Worm (Caenorhabditis elegans) whole organism, L3 larva: ENCODE data around the gene F10C1.3.

Source experiments
- R02D3.7 ChIP-seq: fragments of 150-350 bp; optimal IDR thresholded peaks from 2 replicates; lab custom pipeline; 2014; ENCODE audit warnings: missing biosample characterization, missing genetic modification characterization
- aly-2 ChIP-seq: fragments of 150-350 bp; optimal IDR thresholded peaks from 2 replicates; lab custom pipeline; 2014; ENCODE audit warnings: missing biosample characterization, missing genetic modification characterization
- ama-1 ChIP-seq: fragments of 150-350 bp; optimal IDR thresholded peaks from 2 replicates; lab custom pipeline; 2018
- ceh-28 ChIP-seq: fragments of 150-350 bp; optimal IDR thresholded peaks from 2 replicates; lab custom pipeline; 2014; ENCODE audit warnings: missing biosample characterization, missing genetic modification reagents, missing genetic modification characterization
- ceh-9 ChIP-seq: sonication (generic microtip); optimal IDR thresholded peaks from 2 replicates; lab custom pipeline; 2018; ENCODE audit warnings: missing biosample characterization, missing genetic modification characterization
- daf-12 ChIP-seq: fragments of 150-350 bp; optimal IDR thresholded peaks from 2 replicates; lab custom pipeline; 2014; ENCODE audit warnings: missing biosample characterization, missing genetic modification reagents, missing genetic modification characterization
- elt-1 ChIP-seq: fragments of 150-350 bp; optimal IDR thresholded peaks from 2 replicates; lab custom pipeline; 2014; ENCODE audit warnings: missing biosample characterization, missing genetic modification characterization
- elt-2 ChIP-seq: sonication (generic microtip); optimal IDR thresholded peaks from 2 replicates; lab custom pipeline; 2016; ENCODE audit warnings: missing genetic modification reagents, mild to moderate bottlenecking, missing genetic modification characterization, missing compliant biosample characterization
- elt-3 ChIP-seq, 3 experiments: fragments of 150-350 bp in 1 of 3; sonication (generic microtip) in 2 of 3; optimal IDR thresholded peaks; 2 replicates in 2 of 3; 4 replicates in 1 of 3; lab custom pipeline; 2014 to 2017; ENCODE audit warnings: missing biosample characterization in 3 of 3, missing genetic modification characterization in 3 of 3
- fkh-10 ChIP-seq: sonication (generic microtip); optimal IDR thresholded peaks from 2 replicates; lab custom pipeline; 2017; ENCODE audit warnings: missing biosample characterization, missing genetic modification reagents, missing genetic modification characterization
- fkh-2 ChIP-seq: fragments of 150-350 bp; optimal IDR thresholded peaks from 2 replicates; lab custom pipeline; 2014; ENCODE audit warnings: missing biosample characterization, missing genetic modification reagents, missing genetic modification characterization
- fos-1 ChIP-seq: fragments of 150-350 bp; optimal IDR thresholded peaks from 2 replicates; lab custom pipeline; 2014; ENCODE audit warnings: missing biosample characterization, missing genetic modification characterization
- jun-1 ChIP-seq: fragments of 150-350 bp; optimal IDR thresholded peaks from 2 replicates; lab custom pipeline; 2014; ENCODE audit warnings: missing biosample characterization, missing genetic modification reagents, missing genetic modification characterization
- lin-39 ChIP-seq: fragments of 150-350 bp; optimal IDR thresholded peaks from 2 replicates; lab custom pipeline; 2018; ENCODE audit warnings: missing biosample characterization, missing genetic modification reagents, missing genetic modification characterization
- nhr-11 ChIP-seq: fragments of 150-350 bp; optimal IDR thresholded peaks from 2 replicates; lab custom pipeline; 2014; ENCODE audit warnings: missing biosample characterization, missing genetic modification characterization
- nhr-12 ChIP-seq: fragments of 150-350 bp; optimal IDR thresholded peaks from 2 replicates; lab custom pipeline; 2014; ENCODE audit warnings: missing biosample characterization, missing genetic modification characterization
- nhr-23 ChIP-seq: fragments of 150-350 bp; optimal IDR thresholded peaks from 2 replicates; lab custom pipeline; 2014; ENCODE audit warnings: missing biosample characterization, missing genetic modification reagents, missing genetic modification characterization
- nhr-25 ChIP-seq: sonication (generic microtip); optimal IDR thresholded peaks from 2 replicates; lab custom pipeline; 2017; ENCODE audit warnings: missing biosample characterization, missing genetic modification characterization
- nhr-76 ChIP-seq: fragments of 150-350 bp; sonication (generic microtip); optimal IDR thresholded peaks from 5 replicates; lab custom pipeline; 2014; ENCODE audit warnings: missing biosample characterization, missing genetic modification characterization
- nhr-77 ChIP-seq: fragments of 150-350 bp; optimal IDR thresholded peaks from 2 replicates; lab custom pipeline; 2014; ENCODE audit warnings: missing biosample characterization, missing genetic modification characterization
- pha-4 ChIP-seq: fragments of 150-350 bp; optimal IDR thresholded peaks from 2 replicates; lab custom pipeline; 2014; ENCODE audit warnings: missing biosample characterization, missing genetic modification reagents, missing genetic modification characterization
- pqm-1 ChIP-seq: fragments of 150-350 bp; optimal IDR thresholded peaks from 2 replicates; lab custom pipeline; 2017; ENCODE audit warnings: missing biosample characterization, missing genetic modification characterization, inconsistent platforms
- tbx-2 ChIP-seq: sonication (generic microtip); optimal IDR thresholded peaks from 2 replicates; lab custom pipeline; 2016; ENCODE audit warnings: mild to moderate bottlenecking, missing genetic modification characterization, missing compliant biosample characterization
- zag-1 ChIP-seq: fragments of 150-350 bp; optimal IDR thresholded peaks from 2 replicates; lab custom pipeline; 2014; ENCODE audit warnings: missing biosample characterization, missing genetic modification characterization
- ztf-11 ChIP-seq: fragments of 150-350 bp; optimal IDR thresholded peaks from 2 replicates; lab custom pipeline; 2014; ENCODE audit warnings: missing biosample characterization, missing genetic modification characterization

Gene F10C1.3

DNA sequence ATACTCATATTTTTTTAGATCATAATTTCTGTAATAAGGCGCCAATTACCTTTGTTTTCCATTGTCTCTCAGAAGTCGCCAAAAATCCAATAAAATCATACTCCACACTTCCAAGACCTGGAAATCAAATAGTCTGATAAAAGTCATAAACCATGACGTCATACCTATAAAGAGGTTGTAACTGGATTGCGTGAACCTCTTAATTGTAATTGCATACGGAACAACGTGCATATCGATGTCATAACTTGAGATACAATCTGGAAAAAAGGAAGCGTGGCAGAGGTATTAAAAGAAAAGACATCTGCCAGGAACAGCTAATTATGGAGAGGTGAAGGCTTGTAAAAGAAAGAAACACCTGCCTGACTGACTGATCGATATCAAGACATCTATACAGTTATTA is 12.5 kb downstream of the F10C1.3 start, which contains the start of gene F10C1.9:
TSS of gene F10C1.9 (minus strand) at position 197 of the 400 bp plus-strand sequence.
- TF ChIP-seq fkh-10 (no peak), elt-2 (tag; lab: Kevin White, UChicago) (peak; percentile 69)
- TF ChIP-seq, all 47 proteins: peak for 1

DNA sequence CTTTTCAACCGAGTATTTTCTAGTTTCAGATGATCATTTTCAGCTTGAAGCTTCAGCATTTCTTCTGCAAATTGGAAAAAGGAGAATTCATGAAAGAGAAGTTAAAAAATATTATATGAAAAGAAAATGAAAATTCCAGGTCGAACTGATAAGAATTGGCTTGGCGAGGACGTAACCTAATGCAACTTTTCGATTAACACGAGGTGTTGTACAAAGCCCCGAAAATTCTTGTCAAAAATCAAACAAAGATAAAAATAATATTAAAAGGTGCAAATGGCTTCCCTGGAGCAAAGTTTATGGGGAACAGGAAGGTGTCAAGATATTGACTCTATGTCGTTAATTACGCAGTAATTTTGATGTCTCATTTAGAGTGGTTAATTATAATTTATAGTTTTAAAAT is 13.2 kb downstream of the F10C1.3 start:
- TF ChIP-seq elt-2 (tag; lab: Kevin White, UChicago) (peak; percentile 95), nhr-11 (no peak), pqm-1 (tag; lab: Kevin White, UChicago) (peak; percentile 16), ama-1 (no peak)

- no peak for TF ChIP-seq nhr-25 (tag; lab: Kevin White, UChicago)
- peak; percentile 73 for TF ChIP-seq elt-2 (tag; lab: Kevin White, UChicago)
- no peak for TF ChIP-seq tbx-2 (tag; lab: Kevin White, UChicago)
These were observed 14.8 kb downstream of the F10C1.3 start for ce11 chrII:5742767-5743166.

- no peak for TF ChIP-seq ceh-28 (tag; lab: Kevin White, UChicago)
- TF ChIP-seq nhr-11: no peak
These were observed 18.8 kb downstream of the F10C1.3 start, which contains the start of gene hlh-14 for ce11 chrII:5738795-5739194. Gene hlh-14, minus strand, starts transcription at chrII:5738895.

- TF ChIP-seq R02D3.7 (tag; lab: Kevin White, UChicago) (no peak), lin-39 (tag; lab: Kevin White, UChicago) (no peak), nhr-12 (tag; lab: Kevin White, UChicago) (no peak), ceh-28 (tag; lab: Kevin White, UChicago) (no peak), nhr-25 (tag; lab: Kevin White, UChicago) (no peak), nhr-76 (tag; lab: Kevin White, UChicago) (no peak), aly-2 (tag; lab: Kevin White, UChicago) (no peak), elt-1 (tag; lab: Kevin White, UChicago) (no peak), ama-1 (no peak), daf-12 (tag; lab: Kevin White, UChicago) (no peak), nhr-77 (no peak), jun-1 (no peak), pha-4 (tag; lab: Kevin White, UChicago) (no peak)
These were observed 21.0 kb downstream of the F10C1.3 start for ce11 chrII:5736599-5736998.

- peak; percentile 74 for TF ChIP-seq elt-1 (tag; lab: Kevin White, UChicago)
- no peak for TF ChIP-seq nhr-23 (tag; lab: Kevin White, UChicago)
- TF ChIP-seq jun-1: no peak
- no peak for TF ChIP-seq ztf-11 (tag; lab: Kevin White, UChicago)
- TF ChIP-seq, all 47 proteins: peak for 1
These were observed 21.8 kb downstream of the F10C1.3 start for ce11 chrII:5735744-5736143.

ce11 chrII:5734883-5735282 is 22.7 kb downstream of the F10C1.3 start:
- TF ChIP-seq elt-3 (tag; optimal IDR thresholded peaks at IDR 0.05; lab: Kevin White, UChicago) (no peak), ceh-9 (tag; lab: Kevin White, UChicago) (no peak)
- TF ChIP-seq, all 47 proteins: peak for 0

DNA sequence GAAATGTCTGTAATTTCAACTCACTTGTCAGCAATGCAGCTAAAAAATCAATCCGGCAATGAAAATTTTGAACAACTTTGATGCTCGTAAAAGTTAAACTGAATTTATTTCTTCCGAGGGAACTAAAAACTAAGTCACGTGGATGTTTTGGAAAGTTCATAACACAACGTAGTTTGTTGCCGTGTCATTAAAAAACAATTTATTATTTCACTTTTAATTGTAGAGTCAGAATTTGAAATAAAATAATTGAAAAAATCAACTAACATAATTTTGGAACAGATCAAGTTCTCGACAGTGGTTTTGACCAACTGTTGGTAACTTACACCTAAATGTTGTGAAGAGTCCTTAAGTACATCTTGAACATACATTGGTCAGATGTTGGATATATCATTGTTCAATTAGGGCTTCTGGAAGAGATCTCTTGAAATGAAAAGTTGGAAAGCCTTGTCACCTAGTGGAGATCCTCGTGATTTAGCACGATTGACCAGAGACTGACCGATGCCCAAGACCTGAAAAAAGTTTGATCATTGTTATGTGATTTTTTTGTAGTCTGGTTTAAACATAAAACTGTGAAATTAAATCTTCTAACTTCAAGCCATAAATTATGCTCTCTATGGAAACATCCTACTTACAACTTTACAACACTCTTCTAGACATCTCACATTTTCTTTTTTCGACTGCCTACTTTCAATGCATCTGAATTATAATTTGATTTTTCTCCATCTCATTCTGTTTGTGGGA is 27.0 kb downstream of the F10C1.3 start, which contains the start of the genes C18A3.7 and C18A3.11:
TSS of gene C18A3.7 (minus strand) at position 101 of the 741 bp plus-strand sequence.
TSS of gene C18A3.11 (plus strand) at position 691 of the 741 bp plus-strand sequence.
- TF ChIP-seq zag-1 (tag; lab: Kevin White, UChicago): no peak
- no peak for TF ChIP-seq ceh-9 (tag; lab: Kevin White, UChicago)
- TF ChIP-seq fkh-10: no peak
- TF ChIP-seq fos-1: no peak
- TF ChIP-seq lin-39 (tag; lab: Kevin White, UChicago): no peak
- TF ChIP-seq ceh-28 (tag; lab: Kevin White, UChicago): no peak
- no peak for TF ChIP-seq fkh-2
- no peak for TF ChIP-seq pha-4 (tag; lab: Kevin White, UChicago)
- no peak for TF ChIP-seq R02D3.7 (tag; lab: Kevin White, UChicago)
- no peak for TF ChIP-seq nhr-25 (tag; lab: Kevin White, UChicago)
- no peak for TF ChIP-seq tbx-2 (tag; lab: Kevin White, UChicago)
- TF ChIP-seq nhr-23 (tag; lab: Kevin White, UChicago): no peak
- TF ChIP-seq jun-1: no peak
- TF ChIP-seq, all 47 proteins: peak for 0
